Worm (Caenorhabditis elegans) whole organism, early embryonic: ENCODE results near the gene K08H2.5.

ENCODE experiments used
- ama-1 ChIP-seq: fragments of 150-350 bp; optimal IDR thresholded peaks from 2 replicates; lab custom pipeline; 2014
- hmbx-1 ChIP-seq: sonication (generic microtip); optimal IDR thresholded peaks from 2 replicates; lab custom pipeline; 2016; ENCODE audit warnings: mild to moderate bottlenecking, missing genetic modification characterization, missing compliant biosample characterization
- hmg-4 ChIP-seq: fragments of 200-800 bp; sonication (Bioruptor generic); optimal IDR thresholded peaks from 2 replicates; lab custom pipeline; 2018; ENCODE audit warnings: mild to moderate bottlenecking, missing genetic modification characterization, missing compliant biosample characterization
- scrt-1 ChIP-seq: fragments of 200-800 bp; sonication (Bioruptor generic); IDR thresholded peaks from 2 replicates; pipeline ENCODE4 v1.3.6; 2022; ENCODE audit warnings: missing genetic modification characterization, missing compliant biosample characterization
- tbx-11 ChIP-seq: fragments of 200-800 bp; sonication (Bioruptor generic); IDR thresholded peaks from 2 replicates; pipeline ENCODE4 v1.3.6; 2022; ENCODE audit warnings: missing genetic modification characterization, missing compliant biosample characterization
- tra-4 ChIP-seq: sonication (generic microtip); optimal IDR thresholded peaks from 2 replicates; lab custom pipeline; 2017; ENCODE audit warnings: missing genetic modification characterization, missing compliant biosample characterization

- no peak for TF ChIP-seq scrt-1 (GFP tag; lab: Robert Waterston, UW)
- no peak for TF ChIP-seq ama-1 (lab: Kevin White, UChicago)
- no peak for TF ChIP-seq hmbx-1 (tag; lab: Kevin White, UChicago)
- no peak for TF ChIP-seq tra-4 (tag; lab: Kevin White, UChicago)
- TF ChIP-seq hmg-4 (GFP tag; lab: Kevin White, UChicago), result no peak
- TF ChIP-seq tbx-11 (GFP tag; lab: Robert Waterston, UW), result no peak
Measured at ce11 chrX:13237102-13237501, 5.0 kb downstream of the K08H2.5 start, which contains the start of gene K08H2.3.
